Worm (Caenorhabditis elegans) whole organism, young adult: ENCODE measurements around the gene C18H9.5.

ENCODE experiments used
- B0261.1 ChIP-seq: sonication (generic microtip); optimal IDR thresholded peaks from 2 replicates; lab custom pipeline; 2016; ENCODE audit warnings: mild to moderate bottlenecking, missing genetic modification characterization, moderate library complexity, missing compliant biosample characterization
- F39B2.1 ChIP-seq: fragments of 200-800 bp; sonication (Bioruptor generic); IDR thresholded peaks from 2 replicates; pipeline ENCODE4 v1.3.6; 2022; ENCODE audit warnings: missing genetic modification reagents, missing genetic modification characterization, missing compliant biosample characterization
- F57C9.4 ChIP-seq: sonication (generic microtip); optimal IDR thresholded peaks from 2 replicates; lab custom pipeline; 2017; ENCODE audit warnings: mild to moderate bottlenecking, missing genetic modification characterization, missing compliant biosample characterization
- K11D2.4 ChIP-seq: fragments of 200-800 bp; sonication (Bioruptor generic); IDR thresholded peaks from 2 replicates; pipeline ENCODE4 v1.3.6; 2022; ENCODE audit warnings: missing genetic modification reagents, missing genetic modification characterization, missing compliant biosample characterization
- K12H6.12 ChIP-seq: fragments of 200-800 bp; sonication (Bioruptor generic); optimal IDR thresholded peaks from 2 replicates; lab custom pipeline; 2018; ENCODE audit warnings: mild to moderate bottlenecking, missing genetic modification characterization, missing compliant biosample characterization
- aptf-2 ChIP-seq: fragments of 200-800 bp; sonication (Bioruptor generic); conservative IDR thresholded peaks from 2 replicates; pipeline ENCODE4 v1.3.6; 2022; ENCODE audit warnings: missing genetic modification reagents, missing genetic modification characterization, missing compliant biosample characterization
- atf-7 ChIP-seq: sonication (generic microtip); optimal IDR thresholded peaks from 2 replicates; lab custom pipeline; 2017; ENCODE audit warnings: mild to moderate bottlenecking, missing genetic modification characterization, missing compliant biosample characterization
- attf-5 ChIP-seq: fragments of 200-800 bp; sonication (Bioruptor generic); optimal IDR thresholded peaks from 2 replicates; lab custom pipeline; 2018; ENCODE audit warnings: mild to moderate bottlenecking, missing genetic modification characterization, missing compliant biosample characterization
- ceh-27 ChIP-seq: fragments of 200-800 bp; sonication (Bioruptor generic); optimal IDR thresholded peaks from 2 replicates; lab custom pipeline; 2018; ENCODE audit warnings: mild to moderate bottlenecking, missing genetic modification characterization, moderate library complexity, missing compliant biosample characterization
- die-1 ChIP-seq: sonication (generic microtip); optimal IDR thresholded peaks from 2 replicates; lab custom pipeline; 2016; ENCODE audit warnings: missing genotype, mild to moderate bottlenecking, missing genetic modification characterization, missing compliant biosample characterization
- dox-1 ChIP-seq: fragments of 200-800 bp; sonication (Bioruptor generic); IDR thresholded peaks from 2 replicates; pipeline ENCODE4 v1.3.6; 2022; ENCODE audit warnings: missing genetic modification reagents, missing genetic modification characterization, missing compliant biosample characterization
- dpl-1 ChIP-seq: fragments of 150-350 bp; optimal IDR thresholded peaks from 2 replicates; lab custom pipeline; 2014; ENCODE audit warnings: missing biosample characterization, missing genetic modification reagents, missing genetic modification characterization
- egl-18 ChIP-seq: fragments of 200-800 bp; sonication (Bioruptor generic); IDR thresholded peaks from 2 replicates; pipeline ENCODE4 v1.3.6; 2022; ENCODE audit warnings: missing genetic modification reagents, missing genetic modification characterization, missing compliant biosample characterization
- egrh-3 ChIP-seq: fragments of 200-800 bp; sonication (Bioruptor generic); IDR thresholded peaks from 2 replicates; pipeline ENCODE4 v1.3.6; 2022; ENCODE audit warnings: missing genetic modification reagents, missing genetic modification characterization, missing compliant biosample characterization
- hlh-26 ChIP-seq: fragments of 200-800 bp; sonication (Bioruptor generic); conservative IDR thresholded peaks from 2 replicates; pipeline ENCODE4 v1.3.6; 2022; ENCODE audit warnings: missing genetic modification reagents, missing genetic modification characterization, missing compliant biosample characterization
- hmg-1.2 ChIP-seq: fragments of 200-800 bp; sonication (Bioruptor generic); IDR thresholded peaks from 2 replicates; pipeline ENCODE4 v1.3.6; 2022; ENCODE audit warnings: missing genetic modification reagents, missing genetic modification characterization, missing compliant biosample characterization
- hsf-1 ChIP-seq: fragments of 200-800 bp; sonication (Bioruptor generic); IDR thresholded peaks from 2 replicates; pipeline ENCODE4 v1.3.6; 2022; ENCODE audit warnings: missing genetic modification reagents, missing genetic modification characterization, missing compliant biosample characterization
- let-526 ChIP-seq: fragments of 200-800 bp; sonication (Bioruptor generic); IDR thresholded peaks from 2 replicates; pipeline ENCODE4 v1.3.6; 2022; ENCODE audit warnings: missing genetic modification reagents, missing genetic modification characterization, missing compliant biosample characterization
- let-607 ChIP-seq, 2 experiments: fragments of 200-800 bp in 1 of 2; sonication (Bioruptor generic) in 1 of 2; sonication (generic microtip) in 1 of 2; optimal IDR thresholded peaks; 2 replicates each; lab custom pipeline; 2016 to 2018; ENCODE audit warnings: mild to moderate bottlenecking in 2 of 2, missing compliant biosample characterization in 2 of 2, missing genetic modification characterization in 2 of 2, moderate library complexity in 2 of 2, missing genotype in 1 of 2
- lin-35 ChIP-seq, 3 experiments: fragments of 150-350 bp in 2 of 3; sonication (generic microtip) in 1 of 3; optimal IDR thresholded peaks; 2 replicates each; lab custom pipeline; 2014 to 2018; ENCODE audit warnings: missing biosample characterization in 3 of 3, missing genetic modification characterization in 3 of 3, missing genetic modification reagents in 3 of 3
- lin-54 ChIP-seq: fragments of 200-800 bp; sonication (Bioruptor generic); optimal IDR thresholded peaks from 2 replicates; lab custom pipeline; 2018; ENCODE audit warnings: mild to moderate bottlenecking, missing genetic modification characterization, missing compliant biosample characterization
- lir-1 ChIP-seq: fragments of 200-800 bp; sonication (Bioruptor generic); conservative IDR thresholded peaks from 2 replicates; pipeline ENCODE4 v1.3.6; 2022; ENCODE audit warnings: missing genetic modification reagents, missing genetic modification characterization, missing compliant biosample characterization
- madf-3 ChIP-seq: fragments of 200-800 bp; sonication (Bioruptor generic); IDR thresholded peaks from 2 replicates; pipeline ENCODE4 v1.3.6; 2022; ENCODE audit warnings: missing genetic modification reagents, missing genetic modification characterization, missing compliant biosample characterization
- madf-8 ChIP-seq: fragments of 200-800 bp; sonication (Bioruptor generic); conservative IDR thresholded peaks from 2 replicates; pipeline ENCODE4 v1.3.6; 2022; ENCODE audit warnings: missing genetic modification reagents, missing genetic modification characterization, missing compliant biosample characterization
- mcd-1 ChIP-seq: fragments of 200-800 bp; sonication (Bioruptor generic); IDR thresholded peaks from 2 replicates; pipeline ENCODE4 v1.3.6; 2022; ENCODE audit warnings: missing genetic modification reagents, missing genetic modification characterization, missing compliant biosample characterization
- nfya-1 ChIP-seq: sonication (generic microtip); optimal IDR thresholded peaks from 2 replicates; lab custom pipeline; 2017; ENCODE audit warnings: antibody characterized with exemption, missing compliant biosample characterization, missing genetic modification characterization, borderline replicate concordance; ENCODE audit not compliant: insufficient read depth
- nfya-2 ChIP-seq: fragments of 200-800 bp; sonication (Bioruptor generic); IDR thresholded peaks from 2 replicates; pipeline ENCODE4 v1.3.6; 2022; ENCODE audit warnings: missing genetic modification reagents, missing genetic modification characterization, missing compliant biosample characterization
- nhr-80 ChIP-seq: sonication (generic microtip); optimal IDR thresholded peaks from 2 replicates; lab custom pipeline; 2016; ENCODE audit warnings: missing genetic modification characterization, missing compliant biosample characterization
- nhr-90 ChIP-seq: sonication (generic microtip); optimal IDR thresholded peaks from 2 replicates; lab custom pipeline; 2016; ENCODE audit warnings: missing genotype, mild to moderate bottlenecking, missing genetic modification characterization, missing compliant biosample characterization
- pbrm-1 ChIP-seq: fragments of 200-800 bp; sonication (Bioruptor generic); IDR thresholded peaks from 2 replicates; pipeline ENCODE4 v1.3.6; 2022; ENCODE audit warnings: missing genetic modification reagents, missing genetic modification characterization, missing compliant biosample characterization
- pha-4 ChIP-seq: fragments of 150-350 bp; sonication (generic microtip); optimal IDR thresholded peaks from 2 replicates; lab custom pipeline; 2014; ENCODE audit warnings: missing biosample characterization, missing genetic modification reagents, missing genetic modification characterization
- rcor-1 ChIP-seq: fragments of 200-800 bp; sonication (Bioruptor generic); IDR thresholded peaks from 2 replicates; pipeline ENCODE4 v1.3.6; 2022; ENCODE audit warnings: missing genetic modification reagents, missing genetic modification characterization, missing compliant biosample characterization
- rpc-1 ChIP-seq, 2 experiments: fragments of 150-350 bp in 1 of 2; sonication (generic microtip) in 1 of 2; optimal IDR thresholded peaks; 2 replicates each; lab custom pipeline; 2014 to 2018; ENCODE audit warnings: missing biosample characterization in 1 of 2, missing genetic modification characterization in 1 of 2, missing genetic modification reagents in 1 of 2, missing genotype in 1 of 2
- sea-2 ChIP-seq: fragments of 200-800 bp; sonication (Bioruptor generic); IDR thresholded peaks from 2 replicates; pipeline ENCODE4 v1.3.6; 2022; ENCODE audit warnings: missing genetic modification characterization, missing compliant biosample characterization
- snpc-4 ChIP-seq, 5 experiments: fragments of 150-350 bp in 1 of 5; sonication (generic microtip) in 4 of 5; optimal IDR thresholded peaks; 2 replicates each; lab custom pipeline; 2014 to 2018; ENCODE audit warnings: missing genetic modification characterization in 5 of 5, missing biosample characterization in 3 of 5, antibody characterized with exemption in 2 of 5, mild to moderate bottlenecking in 2 of 5, missing compliant biosample characterization in 2 of 5, missing genotype in 2 of 5, moderate library complexity in 2 of 5, missing genetic modification reagents in 1 of 5
- sptf-2 ChIP-seq: fragments of 200-800 bp; sonication (Bioruptor generic); optimal IDR thresholded peaks from 2 replicates; lab custom pipeline; 2018; ENCODE audit warnings: mild to moderate bottlenecking, missing genetic modification characterization, missing compliant biosample characterization
- zfh-2 ChIP-seq: fragments of 200-800 bp; sonication (Bioruptor generic); conservative IDR thresholded peaks from 2 replicates; pipeline ENCODE4 v1.3.6; 2022; ENCODE audit warnings: missing genetic modification reagents, missing genetic modification characterization, missing compliant biosample characterization
- zim-3 ChIP-seq: sonication (generic microtip); optimal IDR thresholded peaks from 2 replicates; lab custom pipeline; 2017; ENCODE audit warnings: mild to moderate bottlenecking, missing genetic modification characterization, moderate library complexity, missing compliant biosample characterization
- ztf-18 ChIP-seq: sonication (generic microtip); optimal IDR thresholded peaks from 2 replicates; lab custom pipeline; 2016; ENCODE audit warnings: missing genotype, mild to moderate bottlenecking, missing genetic modification characterization, missing compliant biosample characterization
- ztf-22 ChIP-seq: fragments of 200-800 bp; sonication (Bioruptor generic); optimal IDR thresholded peaks from 2 replicates; lab custom pipeline; 2018; ENCODE audit warnings: mild to moderate bottlenecking, missing genetic modification characterization, moderate library complexity, missing compliant biosample characterization
- ztf-25 ChIP-seq: fragments of 200-800 bp; sonication (Bioruptor generic); IDR thresholded peaks from 2 replicates; pipeline ENCODE4 v1.3.6; 2022; ENCODE audit warnings: missing genetic modification reagents, missing genetic modification characterization, missing compliant biosample characterization
- ztf-6 ChIP-seq: fragments of 200-800 bp; sonication (Bioruptor generic); IDR thresholded peaks from 2 replicates; pipeline ENCODE4 v1.3.6; 2022; ENCODE audit warnings: missing genetic modification reagents, missing genetic modification characterization, missing compliant biosample characterization

C18H9.5 gene

DNA sequence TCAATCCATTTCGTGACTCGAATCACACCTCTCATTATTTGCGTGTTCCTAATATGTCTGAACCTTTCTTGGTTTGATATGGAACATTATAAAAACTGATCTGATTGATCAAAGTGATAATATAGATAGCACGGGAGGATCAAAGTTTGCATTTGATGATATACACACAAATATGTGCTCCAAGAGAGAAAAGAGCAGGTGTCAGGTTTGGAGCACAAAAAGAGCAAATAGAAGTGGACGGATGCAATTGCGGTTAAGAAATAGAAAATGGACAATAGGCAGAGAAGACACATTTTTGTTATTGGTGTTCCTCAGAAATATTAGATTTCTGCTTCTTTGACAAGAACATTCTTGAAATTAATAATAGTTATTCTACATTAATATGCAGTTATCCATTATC lies 3.4 kb upstream of the C18H9.5 start, which contains the start of gene C18H9.1:
C18H9.1 (plus strand) TSS at position 301 of the 400 bp plus-strand sequence.
- no peak for TF ChIP-seq egl-18 (GFP tag; lab: Robert Waterston, UW)
- no peak for TF ChIP-seq ztf-6
- no peak for TF ChIP-seq nfya-1 (tag; lab: Kevin White, UChicago)
- no peak for TF ChIP-seq dox-1 (GFP tag; lab: Robert Waterston, UW)
- TF ChIP-seq madf-8 (GFP tag; lab: Robert Waterston, UW): no peak
- no peak for TF ChIP-seq hsf-1
- no peak for TF ChIP-seq lin-54
- no peak for TF ChIP-seq ztf-25

- TF ChIP-seq B0261.1 (no peak), rpc-1 (optimal IDR thresholded peaks at IDR 0.05; lab: Kevin White, UChicago) (no peak), rpc-1 (tag; optimal IDR thresholded peaks at IDR 0.05; lab: Kevin White, UChicago) (no peak), nhr-80 (tag; lab: Kevin White, UChicago) (no peak), nfya-2 (no peak), zim-3 (no peak), ztf-25 (no peak), snpc-4 (GFP tag; optimal IDR thresholded peaks at IDR 0.05; lab: Kevin White, UChicago) (no peak), snpc-4 (tag; optimal IDR thresholded peaks at IDR 0.05; lab: Kevin White, UChicago) (no peak), K11D2.4 (GFP tag; lab: Robert Waterston, UW) (no peak), let-607 (tag; optimal IDR thresholded peaks at IDR 0.05; lab: Kevin White, UChicago) (no peak), die-1 (no peak), ztf-22 (GFP tag; lab: Kevin White, UChicago) (no peak), atf-7 (tag; lab: Kevin White, UChicago) (no peak), aptf-2 (GFP tag; lab: Robert Waterston, UW) (no peak), sea-2 (no peak), zfh-2 (GFP tag; lab: Robert Waterston, UW) (no peak)
These were observed 6.3 kb downstream of the C18H9.5 start for ce11 chrII:6689088-6689487.

- TF ChIP-seq egrh-3: peak; percentile 21; the same call in 1 of the 2 replicates
- peak; percentile 71 for TF ChIP-seq zfh-2 (GFP tag; lab: Robert Waterston, UW)
- TF ChIP-seq dpl-1 (GFP tag; lab: Kevin White, UChicago): no peak
These were observed 9.4 kb downstream of the C18H9.5 start for ce11 chrII:6685964-6686363.

ce11 chrII:6683663-6684285 lies 11.6 kb downstream of the C18H9.5 start, which contains the start of gene gyf-1:
TSS of gene gyf-1 (plus strand) at chrII:6684235.
- no peak for TF ChIP-seq ztf-25
- TF ChIP-seq madf-3 (GFP tag; lab: Robert Waterston, UW): peak; percentile 56; the same call in 1 of the 2 replicates
- TF ChIP-seq hmg-1.2 (GFP tag; lab: Robert Waterston, UW): peak; percentile 81
- TF ChIP-seq ceh-27: peak; percentile 39
- no peak for TF ChIP-seq hlh-26 (GFP tag; lab: Robert Waterston, UW)
- TF ChIP-seq lir-1 (GFP tag; lab: Robert Waterston, UW): no peak
- TF ChIP-seq pha-4: no peak
- TF ChIP-seq let-526 (GFP tag; lab: Robert Waterston, UW): no peak
- TF ChIP-seq let-607 (tag; optimal IDR thresholded peaks at IDR 0.05; lab: Kevin White, UChicago): peak in 1 of 2 experiments; percentile 34
- TF ChIP-seq sptf-2 (GFP tag; lab: Kevin White, UChicago): no peak
- TF ChIP-seq zfh-2 (GFP tag; lab: Robert Waterston, UW): peak; percentile 68; the same call in 1 of the 2 replicates
- TF ChIP-seq attf-5 (GFP tag; lab: Kevin White, UChicago): peak; percentile 80
- no peak for TF ChIP-seq zim-3
- peak; percentile 49 for TF ChIP-seq K12H6.12
- TF ChIP-seq F39B2.1 (GFP tag; lab: Robert Waterston, UW): no peak
- no peak for TF ChIP-seq pbrm-1 (GFP tag; lab: Robert Waterston, UW)
- TF ChIP-seq rcor-1 (GFP tag; lab: Robert Waterston, UW): no peak
- peak; percentile 13; the same call in 1 of the 2 replicates for TF ChIP-seq mcd-1 (GFP tag; lab: Robert Waterston, UW)
- TF ChIP-seq lin-35 (GFP tag; optimal IDR thresholded peaks at IDR 0.05; lab: Kevin White, UChicago): peak in 1 of 3 experiments; percentile 27
- no peak for TF ChIP-seq nhr-90 (tag; lab: Kevin White, UChicago)
- TF ChIP-seq nhr-80 (tag; lab: Kevin White, UChicago): peak; percentile 74
- TF ChIP-seq ztf-18 (tag; lab: Kevin White, UChicago): no peak
- TF ChIP-seq F57C9.4 (tag; lab: Kevin White, UChicago): no peak
